Worm (Caenorhabditis elegans): ENCODE measurements around the gene Y17G7B.20.

Y17G7B.20 gene

ce11 chrII:12006575-12007098 lies 27.0 kb upstream of the Y17G7B.20 start, which contains the start of gene mcm-2 (continued):
- TF ChIP-seq zim-3 (tag; optimal IDR thresholded peaks at IDR 0.05) = no peak
- no peak for TF ChIP-seq B0261.1 (tag; optimal IDR thresholded peaks at IDR 0.05)
- no peak for TF ChIP-seq F22D6.2 (tag; optimal IDR thresholded peaks at IDR 0.05)
- peak; percentile 75 for TF ChIP-seq attf-3 (GFP tag; conservative IDR thresholded peaks at IDR 0.05)

DNA sequence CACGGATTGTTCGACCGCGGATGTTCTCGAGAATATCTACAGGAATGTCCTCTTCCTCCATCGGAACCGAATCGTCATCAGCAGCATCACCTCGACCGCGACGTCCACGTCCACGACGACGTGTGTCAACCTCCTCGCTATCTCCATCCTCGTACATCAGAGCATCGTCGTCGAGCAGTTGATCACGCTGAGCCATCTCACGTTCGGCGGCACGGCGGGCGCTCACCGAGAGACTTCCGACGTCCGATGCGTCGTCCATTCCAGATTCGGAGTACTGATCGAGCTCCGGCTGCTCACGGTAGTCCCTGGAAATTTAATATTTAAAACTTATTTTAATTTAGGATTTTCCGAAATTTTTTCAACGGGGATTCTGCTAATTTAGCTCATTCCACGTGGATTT lies 26.3 kb upstream of the Y17G7B.20 start:
- TF ChIP-seq ceh-58 (GFP tag; IDR thresholded peaks at IDR 0.05) (0 out of 2 replicates have a peak, but pooled peaks have one; percentile 5), Y79H2A.3 (GFP tag; conservative IDR thresholded peaks at IDR 0.05) (peak; percentile 36; the same call in 1 of the 2 replicates), nfya-2 (GFP tag; IDR thresholded peaks at IDR 0.05) (no peak), rcor-1 (GFP tag; IDR thresholded peaks at IDR 0.05) (no peak), egl-44 (GFP tag; IDR thresholded peaks at IDR 0.05) (no peak), zfh-2 (GFP tag; conservative IDR thresholded peaks at IDR 0.05) (peak; percentile 78), bed-1 (GFP tag; IDR thresholded peaks at IDR 0.05) (no peak), B0035.1 (tag; optimal IDR thresholded peaks at IDR 0.05) (no peak), ets-4 (GFP tag; optimal IDR thresholded peaks at IDR 0.05) (no peak), ztf-28 (GFP tag; IDR thresholded peaks at IDR 0.05) (no peak), egrh-3 (GFP tag; IDR thresholded peaks at IDR 0.05) (peak; percentile 51; the same call in 1 of the 2 replicates), nhr-27 (tag; optimal IDR thresholded peaks at IDR 0.05) (no peak), ZK185.1 (tag; optimal IDR thresholded peaks at IDR 0.05; ENCODE audit: poor library complexity, severe bottlenecking) (no peak), madf-6 (GFP tag; IDR thresholded peaks at IDR 0.05) (no peak), madf-3 (GFP tag; IDR thresholded peaks at IDR 0.05) (0 out of 2 replicates have a peak, but pooled peaks have one; percentile 41)

DNA sequence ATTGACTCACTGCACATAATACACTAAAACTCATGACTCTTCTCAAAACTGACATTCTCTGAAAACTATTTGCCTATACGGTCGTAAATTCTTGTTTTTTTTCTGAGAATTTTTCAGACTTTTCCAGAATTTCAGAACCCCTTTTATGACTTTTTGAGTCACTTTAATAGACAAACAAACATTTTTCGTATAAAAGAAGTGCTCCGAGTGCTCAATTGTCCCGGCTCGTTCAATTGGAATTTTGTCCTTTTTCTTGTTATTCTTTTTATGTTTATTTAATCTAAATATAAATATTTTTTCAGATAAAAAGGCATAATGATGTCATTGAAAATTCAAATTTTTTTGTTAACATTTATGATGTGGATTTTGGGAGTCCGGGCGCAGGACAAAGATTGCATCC lies 19.3 kb upstream of the Y17G7B.20 start, which contains the start of gene Y17G7B.23:
Y17G7B.23 (plus strand) TSS at position 301 of the 400 bp plus-strand sequence.
- TF ChIP-seq die-1 (tag; optimal IDR thresholded peaks at IDR 0.05) (no peak), bed-1 (GFP tag; IDR thresholded peaks at IDR 0.05) (no peak), repo-1 (tag; optimal IDR thresholded peaks at IDR 0.05) (no peak), ceh-79 (tag; optimal IDR thresholded peaks at IDR 0.05) (no peak), ztf-26 (tag; optimal IDR thresholded peaks at IDR 0.05) (no peak), aptf-3 (GFP tag; IDR thresholded peaks at IDR 0.05) (no peak), pbrm-1 (GFP tag; IDR thresholded peaks at IDR 0.05) (no peak), K11D2.4 (GFP tag; IDR thresholded peaks at IDR 0.05) (no peak), ama-1 (optimal IDR thresholded peaks at IDR 0.05) (no peak), ama-1 (GFP tag; optimal IDR thresholded peaks at IDR 0.05) (no peak), nfyb-1 (GFP tag; IDR thresholded peaks at IDR 0.05) (no peak), nhr-120 (GFP tag; IDR thresholded peaks at IDR 0.05) (no peak), lin-54 (GFP tag; optimal IDR thresholded peaks at IDR 0.05) (no peak), B0035.1 (tag; optimal IDR thresholded peaks at IDR 0.05) (no peak), C06A6.2 (GFP tag; conservative IDR thresholded peaks at IDR 0.05) (no peak), F22D6.2 (tag; optimal IDR thresholded peaks at IDR 0.05) (no peak), ztf-22 (GFP tag; optimal IDR thresholded peaks at IDR 0.05) (no peak)

ce11 chrII:11994940-11995339 lies 15.3 kb upstream of the Y17G7B.20 start:
- no peak for TF ChIP-seq Y95B8A.8 (GFP tag; IDR thresholded peaks at IDR 0.05)
- no peak for TF ChIP-seq F57A8.1 (GFP tag; optimal IDR thresholded peaks at IDR 0.05)
- TF ChIP-seq T26A5.8 (tag; optimal IDR thresholded peaks at IDR 0.05) = no peak
- no peak for TF ChIP-seq madf-10 (tag; optimal IDR thresholded peaks at IDR 0.05)
- no peak for TF ChIP-seq snpc-1.3 (tag; optimal IDR thresholded peaks at IDR 0.05; ENCODE audit: insufficient read depth)
- TF ChIP-seq attf-6 (GFP tag; IDR thresholded peaks at IDR 0.05) = no peak
- TF ChIP-seq ztf-22 (GFP tag; optimal IDR thresholded peaks at IDR 0.05) = no peak
- no peak for TF ChIP-seq nfyb-1 (GFP tag; IDR thresholded peaks at IDR 0.05)
- no peak for TF ChIP-seq F52B5.7 (tag; optimal IDR thresholded peaks at IDR 0.05)
